Worm (Caenorhabditis elegans) whole organism, L2 larva: Measurements from ENCODE around the gene jud-4.

Source experiments
- egl-27 ChIP-seq: sonication (generic microtip); optimal IDR thresholded peaks from 3 replicates; lab custom pipeline; 2017; ENCODE audit warnings: missing biosample characterization, missing genetic modification reagents, missing genetic modification characterization
- skn-1 ChIP-seq: sonication (generic microtip); optimal IDR thresholded peaks from 2 replicates; lab custom pipeline; 2017; ENCODE audit warnings: missing biosample characterization, missing genetic modification characterization

- TF ChIP-seq egl-27 (tag; lab: Kevin White, UChicago): no peak
- no peak for TF ChIP-seq skn-1 (tag; lab: Kevin White, UChicago)
Observed at ce11 chrX:15268461-15268860, 15.5 kb upstream of the jud-4 start.
